Fruit fly (Drosophila melanogaster): ENCODE results near the gene grn.

Gene grn

dm6 chr3R:8181412-8182108, at the start of gene grn (continued):
- TF ChIP-seq sisA (GFP tag; IDR thresholded peaks at IDR 0.05) (no peak), CG32532 (GFP tag; IDR thresholded peaks at IDR 0.05) (peak; percentile 42; the same call in 1 of the 2 replicates), HHEX (GFP tag; optimal IDR thresholded peaks at IDR 0.05) (peak; percentile 32), insv (GFP tag; optimal IDR thresholded peaks at IDR 0.05) (peak in 1 of 2 experiments; percentile 19), NFAT (GFP tag; IDR thresholded peaks at IDR 0.05) (peak; percentile 49), CG15479 (GFP tag; optimal IDR thresholded peaks at IDR 0.05) (peak; percentile 70), CG43689 (GFP tag; IDR thresholded peaks at IDR 0.05) (no peak), Gug (GFP tag; IDR thresholded peaks at IDR 0.05) (no peak; the same call in 3 of the 4 replicates), aop (GFP tag; IDR thresholded peaks at IDR 0.05) (peak; percentile 3; the same call in 1 of the 2 replicates), CG31365 (tag; optimal IDR thresholded peaks at IDR 0.05) (peak; percentile 98), CG7928 (GFP tag; optimal IDR thresholded peaks at IDR 0.05) (no peak), Mrtf (GFP tag; IDR thresholded peaks at IDR 0.05) (no peak), Neu2 (GFP tag; optimal IDR thresholded peaks at IDR 0.05; ENCODE audit: borderline replicate concordance) (peak; percentile 11), Mes4 (GFP tag; optimal IDR thresholded peaks at IDR 0.05) (no peak), CG10321 (GFP tag; IDR thresholded peaks at IDR 0.05) (peak; percentile 100), Hr51 (GFP tag; optimal IDR thresholded peaks at IDR 0.05) (peak; percentile 6 to 30), chm (GFP tag; IDR thresholded peaks at IDR 0.05) (no peak), CG11456 (GFP tag; IDR thresholded peaks at IDR 0.05) (0 out of 3 replicates have a peak, but pooled peaks have one; percentile 54), Adf1 (GFP tag; IDR thresholded peaks at IDR 0.05) (peak; percentile 82), CG32767 (GFP tag; IDR thresholded peaks at IDR 0.05) (peak; percentile 73), Deaf1 (tag; optimal IDR thresholded peaks at IDR 0.05) (peak; percentile 75), sima (GFP tag; optimal IDR thresholded peaks at IDR 0.05) (no peak), Sin3A (optimal IDR thresholded peaks at IDR 0.05) (no peak), NC2β (GFP tag; optimal IDR thresholded peaks at IDR 0.05) (peak; percentile 27), lmd (GFP tag; IDR thresholded peaks at IDR 0.05) (no peak), slou (GFP tag; optimal IDR thresholded peaks at IDR 0.05) (no peak), gem (tag; optimal IDR thresholded peaks at IDR 0.05) (no peak), Sry-β (GFP tag; optimal IDR thresholded peaks at IDR 0.05) (no peak), mld (GFP tag; IDR thresholded peaks at IDR 0.05; ENCODE audit: partially characterized antibody) (peak; percentile 52; the same call in 1 of the 3 replicates), dan (GFP tag; IDR thresholded peaks at IDR 0.05) (no peak), knrl (GFP tag; IDR thresholded peaks at IDR 0.05; ENCODE audit: partially characterized antibody) (peak; percentile 68; the same call in 2 of the 3 replicates), HLH54F (GFP tag; optimal IDR thresholded peaks at IDR 0.05) (no peak), ems (GFP tag; optimal IDR thresholded peaks at IDR 0.05) (no peak), Hand (GFP tag; optimal IDR thresholded peaks at IDR 0.05) (no peak), CG15073 (GFP tag; optimal IDR thresholded peaks at IDR 0.05) (no peak), h (optimal IDR thresholded peaks at IDR 0.05) (no peak), slbo (GFP tag; IDR thresholded peaks at IDR 0.05) (peak; percentile 48; the same call in 1 of the 2 replicates), YL-1 (GFP tag; optimal IDR thresholded peaks at IDR 0.05) (no peak), sqz (GFP tag; optimal IDR thresholded peaks at IDR 0.05) (peak; percentile 44), ato (GFP tag; IDR thresholded peaks at IDR 0.05; ENCODE audit: partially characterized antibody) (peak; percentile 55), zfh2 (GFP tag; optimal IDR thresholded peaks at IDR 0.05) (no peak), Antp (GFP tag; optimal IDR thresholded peaks at IDR 0.05) (peak; percentile 22), fru (optimal IDR thresholded peaks at IDR 0.05) (no peak), Spps (tag; optimal IDR thresholded peaks at IDR 0.05) (no peak), Vsx1 (GFP tag; optimal IDR thresholded peaks at IDR 0.05) (no peak), sens (GFP tag) (peak; percentile 83), bcd (GFP tag; optimal IDR thresholded peaks at IDR 0.05) (no peak), D19B (GFP tag; optimal IDR thresholded peaks at IDR 0.05) (no peak), PHDP (tag; optimal IDR thresholded peaks at IDR 0.05) (peak; percentile 2), ham (GFP tag; IDR thresholded peaks at IDR 0.05) (no peak), Dll (GFP tag; IDR thresholded peaks at IDR 0.05; ENCODE audit: partially characterized antibody) (0 out of 4 replicates have a peak, but pooled peaks have one; percentile 31)

Data from whole organism, embryonic.